Worm (Caenorhabditis elegans) whole organism, late embryonic: Measurements from ENCODE around the gene ZC132.3.

Experiments
- ceh-9 ChIP-seq: sonication (generic microtip); optimal IDR thresholded peaks from 2 replicates; lab custom pipeline; 2016; ENCODE audit warnings: mild to moderate bottlenecking, missing genetic modification characterization, inconsistent platforms, missing compliant biosample characterization
- nfya-1 ChIP-seq: sonication (generic microtip); optimal IDR thresholded peaks from 2 replicates; lab custom pipeline; 2017; ENCODE audit warnings: missing genetic modification characterization, mild to moderate bottlenecking, missing compliant biosample characterization, antibody characterized with exemption, moderate library complexity
- nhr-11 ChIP-seq: fragments of 150-350 bp; optimal IDR thresholded peaks from 2 replicates; lab custom pipeline; 2014; ENCODE audit warnings: missing biosample characterization, missing genetic modification characterization
- pat-9 ChIP-seq: fragments of 200-800 bp; sonication (Bioruptor generic); optimal IDR thresholded peaks from 2 replicates; lab custom pipeline; 2018; ENCODE audit warnings: mild to moderate bottlenecking, missing genetic modification characterization, moderate library complexity, missing compliant biosample characterization
- unc-86 ChIP-seq: sonication (generic microtip); optimal IDR thresholded peaks from 2 replicates; lab custom pipeline; 2016; ENCODE audit warnings: missing genetic modification characterization, missing compliant biosample characterization

ce11 chrV:4250047-4250446 is 49.6 kb downstream of the ZC132.3 start, which contains the start of gene srt-13:
- TF ChIP-seq ceh-9 (tag; lab: Kevin White, UChicago) = no peak
- TF ChIP-seq pat-9 (tag; lab: Kevin White, UChicago) = no peak
- TF ChIP-seq nhr-11 (tag; lab: Kevin White, UChicago) = no peak
- TF ChIP-seq unc-86 (tag; lab: Kevin White, UChicago) = no peak
- TF ChIP-seq nfya-1 (tag; lab: Kevin White, UChicago) = no peak
